Worm (Caenorhabditis elegans) whole organism, L3 larva: ENCODE data around the gene nlp-71.

ENCODE experiments used
- R02D3.7 ChIP-seq: fragments of 150-350 bp; optimal IDR thresholded peaks from 2 replicates; lab custom pipeline; 2014; ENCODE audit warnings: missing biosample characterization, missing genetic modification characterization
- ZK546.5 ChIP-seq: sonication (generic microtip); optimal IDR thresholded peaks from 2 replicates; lab custom pipeline; 2017; ENCODE audit warnings: missing biosample characterization, missing genetic modification characterization
- ceh-16 ChIP-seq: sonication (generic microtip); optimal IDR thresholded peaks from 2 replicates; lab custom pipeline; 2017; ENCODE audit warnings: missing biosample characterization, missing genetic modification characterization
- ceh-28 ChIP-seq: fragments of 150-350 bp; optimal IDR thresholded peaks from 2 replicates; lab custom pipeline; 2014; ENCODE audit warnings: missing biosample characterization, missing genetic modification reagents, missing genetic modification characterization
- ceh-9 ChIP-seq: sonication (generic microtip); optimal IDR thresholded peaks from 2 replicates; lab custom pipeline; 2018; ENCODE audit warnings: missing biosample characterization, missing genetic modification characterization
- daf-12 ChIP-seq: fragments of 150-350 bp; optimal IDR thresholded peaks from 2 replicates; lab custom pipeline; 2014; ENCODE audit warnings: missing biosample characterization, missing genetic modification reagents, missing genetic modification characterization
- egl-27 ChIP-seq: sonication (generic microtip); optimal IDR thresholded peaks from 4 replicates; lab custom pipeline; 2017; ENCODE audit warnings: missing biosample characterization, missing genetic modification reagents, missing genetic modification characterization
- egl-5 ChIP-seq: fragments of 150-350 bp; optimal IDR thresholded peaks from 2 replicates; lab custom pipeline; 2017; ENCODE audit warnings: missing biosample characterization, missing genetic modification reagents, missing genetic modification characterization, inconsistent platforms
- elt-2 ChIP-seq: sonication (generic microtip); optimal IDR thresholded peaks from 2 replicates; lab custom pipeline; 2016; ENCODE audit warnings: missing genetic modification reagents, mild to moderate bottlenecking, missing genetic modification characterization, missing compliant biosample characterization
- elt-3 ChIP-seq, 3 experiments: fragments of 150-350 bp in 1 of 3; sonication (generic microtip) in 2 of 3; optimal IDR thresholded peaks; 2 replicates in 2 of 3; 4 replicates in 1 of 3; lab custom pipeline; 2014 to 2017; ENCODE audit warnings: missing biosample characterization in 3 of 3, missing genetic modification characterization in 3 of 3
- eor-1 ChIP-seq, 2 experiments: fragments of 150-350 bp; optimal IDR thresholded peaks; 2 replicates each; lab custom pipeline; 2014 to 2018; ENCODE audit warnings: missing biosample characterization in 2 of 2, missing genetic modification characterization in 2 of 2
- fkh-10 ChIP-seq: sonication (generic microtip); optimal IDR thresholded peaks from 2 replicates; lab custom pipeline; 2017; ENCODE audit warnings: missing biosample characterization, missing genetic modification reagents, missing genetic modification characterization
- fkh-2 ChIP-seq: fragments of 150-350 bp; optimal IDR thresholded peaks from 2 replicates; lab custom pipeline; 2014; ENCODE audit warnings: missing biosample characterization, missing genetic modification reagents, missing genetic modification characterization
- fos-1 ChIP-seq: fragments of 150-350 bp; optimal IDR thresholded peaks from 2 replicates; lab custom pipeline; 2014; ENCODE audit warnings: missing biosample characterization, missing genetic modification characterization
- hmg-11 ChIP-seq: sonication (generic microtip); optimal IDR thresholded peaks from 2 replicates; lab custom pipeline; 2016; ENCODE audit warnings: missing genetic modification characterization, missing compliant biosample characterization
- lin-15B ChIP-seq: fragments of 150-350 bp; optimal IDR thresholded peaks from 2 replicates; lab custom pipeline; 2014; ENCODE audit warnings: missing biosample characterization, missing genetic modification characterization
- lsy-12 ChIP-seq: sonication (generic microtip); optimal IDR thresholded peaks from 2 replicates; lab custom pipeline; 2016; ENCODE audit warnings: mild to moderate bottlenecking, missing genetic modification characterization, missing compliant biosample characterization
- mml-1 ChIP-seq: fragments of 150-350 bp; sonication (generic microtip); optimal IDR thresholded peaks from 3 replicates; lab custom pipeline; 2014; ENCODE audit warnings: missing biosample characterization, missing genetic modification characterization
- nfya-1 ChIP-seq: sonication (generic microtip); optimal IDR thresholded peaks from 2 replicates; lab custom pipeline; 2017; ENCODE audit warnings: missing genetic modification characterization, mild to moderate bottlenecking, missing compliant biosample characterization, antibody characterized with exemption, moderate library complexity; ENCODE audit not compliant: insufficient read depth
- nhr-12 ChIP-seq: fragments of 150-350 bp; optimal IDR thresholded peaks from 2 replicates; lab custom pipeline; 2014; ENCODE audit warnings: missing biosample characterization, missing genetic modification characterization
- nhr-23 ChIP-seq: fragments of 150-350 bp; optimal IDR thresholded peaks from 2 replicates; lab custom pipeline; 2014; ENCODE audit warnings: missing biosample characterization, missing genetic modification reagents, missing genetic modification characterization
- nhr-25 ChIP-seq: sonication (generic microtip); optimal IDR thresholded peaks from 2 replicates; lab custom pipeline; 2017; ENCODE audit warnings: missing biosample characterization, missing genetic modification characterization
- nhr-28 ChIP-seq: fragments of 150-350 bp; optimal IDR thresholded peaks from 2 replicates; lab custom pipeline; 2014; ENCODE audit warnings: missing biosample characterization, missing genetic modification characterization
- nhr-43 ChIP-seq: sonication (generic microtip); optimal IDR thresholded peaks from 2 replicates; lab custom pipeline; 2016; ENCODE audit warnings: mild to moderate bottlenecking, missing genetic modification characterization, missing compliant biosample characterization; ENCODE audit not compliant: poor library complexity, severe bottlenecking
- nhr-67 ChIP-seq: fragments of 150-350 bp; optimal IDR thresholded peaks from 2 replicates; lab custom pipeline; 2014; ENCODE audit warnings: missing biosample characterization, missing genetic modification characterization
- nhr-76 ChIP-seq: fragments of 150-350 bp; sonication (generic microtip); optimal IDR thresholded peaks from 5 replicates; lab custom pipeline; 2014; ENCODE audit warnings: missing biosample characterization, missing genetic modification characterization
- nhr-77 ChIP-seq: fragments of 150-350 bp; optimal IDR thresholded peaks from 2 replicates; lab custom pipeline; 2014; ENCODE audit warnings: missing biosample characterization, missing genetic modification characterization
- pha-4 ChIP-seq: fragments of 150-350 bp; optimal IDR thresholded peaks from 2 replicates; lab custom pipeline; 2014; ENCODE audit warnings: missing biosample characterization, missing genetic modification reagents, missing genetic modification characterization
- pqm-1 ChIP-seq: fragments of 150-350 bp; optimal IDR thresholded peaks from 2 replicates; lab custom pipeline; 2017; ENCODE audit warnings: missing biosample characterization, missing genetic modification characterization, inconsistent platforms
- sea-2 ChIP-seq: fragments of 150-350 bp; sonication (generic microtip); optimal IDR thresholded peaks from 4 replicates; lab custom pipeline; 2014; ENCODE audit warnings: missing biosample characterization, missing genetic modification reagents, missing genetic modification characterization
- skn-1 ChIP-seq: fragments of 150-350 bp; optimal IDR thresholded peaks from 2 replicates; lab custom pipeline; 2014; ENCODE audit warnings: missing biosample characterization, missing genetic modification characterization
- snpc-4 ChIP-seq: fragments of 150-350 bp; optimal IDR thresholded peaks from 2 replicates; lab custom pipeline; 2014; ENCODE audit warnings: missing biosample characterization, missing genetic modification characterization
- tbx-2 ChIP-seq: sonication (generic microtip); optimal IDR thresholded peaks from 2 replicates; lab custom pipeline; 2016; ENCODE audit warnings: mild to moderate bottlenecking, missing genetic modification characterization, missing compliant biosample characterization
- unc-39 ChIP-seq: sonication (generic microtip); optimal IDR thresholded peaks from 4 replicates; lab custom pipeline; 2017; ENCODE audit warnings: missing biosample characterization, missing genetic modification characterization
- zag-1 ChIP-seq: fragments of 150-350 bp; optimal IDR thresholded peaks from 2 replicates; lab custom pipeline; 2014; ENCODE audit warnings: missing biosample characterization, missing genetic modification characterization
- ztf-11 ChIP-seq: fragments of 150-350 bp; optimal IDR thresholded peaks from 2 replicates; lab custom pipeline; 2014; ENCODE audit warnings: missing biosample characterization, missing genetic modification characterization
- ztf-4 ChIP-seq: fragments of 150-350 bp; optimal IDR thresholded peaks from 2 replicates; lab custom pipeline; 2014; ENCODE audit warnings: missing biosample characterization, missing genetic modification characterization

Gene nlp-71

DNA sequence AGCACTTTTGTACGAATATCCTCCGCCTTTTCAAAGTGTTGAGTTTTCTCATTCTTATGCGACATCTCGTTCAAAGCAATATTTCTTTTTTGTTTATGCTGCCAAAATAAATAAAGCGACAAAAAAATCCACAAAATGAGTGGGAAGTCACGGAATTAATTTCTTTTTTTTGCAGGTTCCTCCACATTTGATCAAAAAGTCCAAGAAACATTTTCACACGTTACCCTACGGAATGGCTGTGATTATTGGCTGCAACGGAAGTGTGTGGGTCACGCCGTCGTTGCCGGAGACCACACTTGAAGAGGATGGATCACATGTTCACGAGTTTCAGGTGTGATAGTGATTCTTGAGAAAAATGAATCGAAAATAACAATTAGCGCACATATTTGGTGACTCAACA, 3.2 kb upstream of the nlp-71 start, which contains the start of gene Y73B6BL.22:
TSS of gene Y73B6BL.22 (minus strand) at position 101 of the 400 bp plus-strand sequence.
- TF ChIP-seq fos-1 (tag; lab: Kevin White, UChicago), result no peak
- TF ChIP-seq ZK546.5 (tag; lab: Kevin White, UChicago), result no peak
- no peak for TF ChIP-seq nhr-76 (tag; lab: Kevin White, UChicago)
- TF ChIP-seq nhr-12 (tag; lab: Kevin White, UChicago), result no peak
- no peak for TF ChIP-seq nhr-28
- TF ChIP-seq ceh-9 (tag; lab: Kevin White, UChicago), result no peak
- no peak for TF ChIP-seq skn-1 (tag; lab: Kevin White, UChicago)
- TF ChIP-seq nhr-67 (tag; lab: Kevin White, UChicago), result no peak
- TF ChIP-seq snpc-4, result no peak
- TF ChIP-seq zag-1 (tag; lab: Kevin White, UChicago), result no peak
- TF ChIP-seq fkh-10 (GFP tag; lab: Kevin White, UChicago), result no peak
- no peak for TF ChIP-seq lsy-12 (tag; lab: Kevin White, UChicago)
- TF ChIP-seq egl-27 (tag; lab: Kevin White, UChicago), result no peak
- TF ChIP-seq pha-4 (tag; lab: Kevin White, UChicago), result no peak
- no peak for TF ChIP-seq egl-5 (tag; lab: Kevin White, UChicago)
- no peak for TF ChIP-seq unc-39
- TF ChIP-seq tbx-2, result no peak
- TF ChIP-seq ceh-28 (tag; lab: Kevin White, UChicago), result no peak
- TF ChIP-seq nhr-77 (tag; lab: Kevin White, UChicago), result no peak
- TF ChIP-seq eor-1 (tag; optimal IDR thresholded peaks at IDR 0.05; lab: Kevin White, UChicago), result no peak

DNA sequence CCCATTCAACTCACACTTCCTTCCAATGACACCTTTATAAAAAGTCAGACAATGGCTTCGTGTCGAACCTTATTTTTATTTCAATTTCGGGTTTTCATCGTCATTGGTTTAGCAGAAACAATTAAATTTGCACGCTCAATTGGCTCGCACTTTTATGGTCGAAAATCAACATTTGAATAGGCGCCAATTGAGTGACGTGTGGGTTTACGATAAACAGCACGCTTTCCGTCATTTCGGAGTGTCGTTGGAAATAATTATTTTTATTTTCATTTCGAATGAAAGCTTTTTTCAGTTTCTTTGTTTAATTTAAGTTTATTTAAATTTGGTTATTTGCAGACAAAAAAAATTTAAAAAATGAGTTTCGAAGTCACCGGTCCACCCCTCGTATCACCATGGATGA, 1.8 kb upstream of the nlp-71 start, which contains the start of gene exos-2:
TSS of gene exos-2 (plus strand) at position 330 of the 400 bp plus-strand sequence.
- TF ChIP-seq nhr-23 (peak; percentile 59), egl-5 (tag; lab: Kevin White, UChicago) (peak; percentile 62), nfya-1 (no peak), nhr-67 (tag; lab: Kevin White, UChicago) (no peak), ceh-28 (tag; lab: Kevin White, UChicago) (no peak), pqm-1 (peak; percentile 25), ceh-16 (tag; lab: Kevin White, UChicago) (no peak), nhr-77 (tag; lab: Kevin White, UChicago) (no peak), hmg-11 (peak; percentile 47), R02D3.7 (tag; lab: Kevin White, UChicago) (peak; percentile 99), elt-3 (tag; optimal IDR thresholded peaks at IDR 0.05; lab: Kevin White, UChicago) (no peak), ztf-11 (tag; lab: Kevin White, UChicago) (no peak), nhr-25 (tag; lab: Kevin White, UChicago) (peak; percentile 11), lin-15B (tag; lab: Kevin White, UChicago) (peak; percentile 77)

DNA sequence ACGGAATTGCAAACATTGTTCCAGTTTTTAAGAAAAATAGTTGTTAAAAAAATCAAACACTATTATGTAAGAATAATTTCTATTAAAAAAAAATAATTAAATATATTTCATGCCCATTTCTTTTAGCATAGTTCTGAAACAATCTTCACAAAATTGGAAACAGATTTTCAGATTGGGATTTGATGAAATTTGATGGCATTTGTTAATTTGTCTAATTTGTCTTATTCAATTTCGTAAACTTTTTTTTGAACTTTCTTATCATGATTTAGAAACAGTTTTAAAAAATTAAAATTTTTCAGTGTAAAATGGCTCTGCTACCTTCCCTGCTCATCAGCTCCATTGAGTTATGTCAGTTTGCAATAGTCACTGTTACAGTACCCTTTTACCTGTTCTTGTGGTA, 8.5 kb downstream of the nlp-71 start, which contains the start of gene srv-13:
TSS of gene srv-13 (plus strand) at position 301 of the 400 bp plus-strand sequence.
- TF ChIP-seq nfya-1 (no peak), nhr-12 (tag; lab: Kevin White, UChicago) (no peak), nhr-43 (tag; lab: Kevin White, UChicago) (no peak), ztf-4 (tag; lab: Kevin White, UChicago) (no peak), daf-12 (no peak), pqm-1 (no peak), lin-15B (tag; lab: Kevin White, UChicago) (no peak), ZK546.5 (tag; lab: Kevin White, UChicago) (no peak), egl-27 (tag; lab: Kevin White, UChicago) (no peak), eor-1 (tag; optimal IDR thresholded peaks at IDR 0.05; lab: Kevin White, UChicago) (no peak), zag-1 (tag; lab: Kevin White, UChicago) (no peak), ceh-9 (tag; lab: Kevin White, UChicago) (no peak), fkh-10 (GFP tag; lab: Kevin White, UChicago) (no peak), egl-5 (tag; lab: Kevin White, UChicago) (no peak), fos-1 (tag; lab: Kevin White, UChicago) (no peak)

DNA sequence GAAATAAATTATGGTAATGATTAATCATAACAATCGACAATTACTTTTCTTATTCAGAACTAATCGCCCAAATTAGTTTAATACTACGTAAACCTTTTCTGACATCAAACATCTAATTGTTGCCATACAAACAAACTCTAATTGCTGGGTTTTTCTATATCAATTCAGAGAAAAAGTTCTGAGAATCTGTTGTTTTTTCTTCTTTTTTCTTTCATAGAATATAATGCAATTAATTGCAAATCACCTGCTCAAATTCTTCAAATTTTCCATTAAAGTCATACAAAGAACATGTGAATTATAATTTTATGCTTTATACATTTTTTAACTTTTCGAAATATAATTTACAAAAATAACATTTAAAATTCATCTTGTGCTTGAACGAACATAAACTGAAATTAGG, 10.0 kb downstream of the nlp-71 start:
- TF ChIP-seq sea-2 (GFP tag; lab: Kevin White, UChicago), result no peak
- TF ChIP-seq nfya-1, result no peak
- TF ChIP-seq nhr-43 (tag; lab: Kevin White, UChicago), result no peak
- TF ChIP-seq skn-1 (tag; lab: Kevin White, UChicago), result no peak
- no peak for TF ChIP-seq egl-27 (tag; lab: Kevin White, UChicago)
- no peak for TF ChIP-seq mml-1 (tag; lab: Kevin White, UChicago)
- TF ChIP-seq tbx-2, result no peak
- no peak for TF ChIP-seq lsy-12 (tag; lab: Kevin White, UChicago)
- TF ChIP-seq daf-12, result no peak
- TF ChIP-seq nhr-25 (tag; lab: Kevin White, UChicago), result no peak
- no peak for TF ChIP-seq lin-15B (tag; lab: Kevin White, UChicago)
- TF ChIP-seq fkh-2 (tag; lab: Kevin White, UChicago), result no peak
- no peak for TF ChIP-seq hmg-11
- TF ChIP-seq elt-2, result no peak
- no peak for TF ChIP-seq unc-39
- TF ChIP-seq pqm-1, result no peak
- TF ChIP-seq pha-4 (tag; lab: Kevin White, UChicago), result no peak
